Fruit fly (Drosophila melanogaster): ENCODE measurements around the gene ush.

Gene ush

dm6 chr2L:521940-522632 lies 46.1 kb downstream of the ush start (continued):
- TF ChIP-seq eve (GFP tag; optimal IDR thresholded peaks at IDR 0.05), result peak in 1 of 2 experiments; percentile 87
- peak; percentile 73 for TF ChIP-seq CG10462 (GFP tag; optimal IDR thresholded peaks at IDR 0.05)
- TF ChIP-seq CG11247 (GFP tag; IDR thresholded peaks at IDR 0.05), result peak; percentile 34; the same call in 1 of the 2 replicates
- TF ChIP-seq Atf6 (GFP tag; IDR thresholded peaks at IDR 0.05), result peak; percentile 44; the same call in 1 of the 2 replicates
- TF ChIP-seq Side (GFP tag; optimal IDR thresholded peaks at IDR 0.05), result peak; percentile 8
- peak; percentile 77 for TF ChIP-seq CG6254 (GFP tag; optimal IDR thresholded peaks at IDR 0.05)
- TF ChIP-seq CG13775 (GFP tag; optimal IDR thresholded peaks at IDR 0.05), result peak; percentile 47
- TF ChIP-seq Dip3 (GFP tag; optimal IDR thresholded peaks at IDR 0.05), result peak; percentile 42
- TF ChIP-seq Hmr (GFP tag; optimal IDR thresholded peaks at IDR 0.05), result peak; percentile 61
- peak; percentile 61 for TF ChIP-seq Abd-B (GFP tag; optimal IDR thresholded peaks at IDR 0.05)
- TF ChIP-seq CG30403 (GFP tag; optimal IDR thresholded peaks at IDR 0.05), result peak; percentile 73
- TF ChIP-seq TFAM (GFP tag; optimal IDR thresholded peaks at IDR 0.05), result peak; percentile 37
- no peak for TF ChIP-seq cg (GFP tag; optimal IDR thresholded peaks at IDR 0.05)
- peak; percentile 65 for TF ChIP-seq CG2875 (GFP tag; optimal IDR thresholded peaks at IDR 0.05)
- peak in 1 of 3 experiments; percentile 58 for TF ChIP-seq Stat92E (GFP tag; optimal IDR thresholded peaks at IDR 0.05)
- peak; percentile 31 for TF ChIP-seq CG18476 (GFP tag; optimal IDR thresholded peaks at IDR 0.05)
- peak; percentile 35 for TF ChIP-seq kah (GFP tag; optimal IDR thresholded peaks at IDR 0.05)
- TF ChIP-seq CG13424 (tag; optimal IDR thresholded peaks at IDR 0.05), result peak; percentile 56
- TF ChIP-seq CG10147 (GFP tag; optimal IDR thresholded peaks at IDR 0.05), result peak; percentile 16
- peak; percentile 71 for TF ChIP-seq CG10274 (GFP tag; optimal IDR thresholded peaks at IDR 0.05)
- TF ChIP-seq CG9817 (tag; optimal IDR thresholded peaks at IDR 0.05), result peak; percentile 28
- TF ChIP-seq gcm (GFP tag; optimal IDR thresholded peaks at IDR 0.05), result peak; percentile 67
- no peak for TF ChIP-seq grn (GFP tag; optimal IDR thresholded peaks at IDR 0.05)
- TF ChIP-seq CG32772 (GFP tag; IDR thresholded peaks at IDR 0.05), result peak; percentile 79
- TF ChIP-seq sima (GFP tag; optimal IDR thresholded peaks at IDR 0.05), result no peak
- TF ChIP-seq dysf (GFP tag; IDR thresholded peaks at IDR 0.05), result peak; percentile 76
- peak; percentile 83 for TF ChIP-seq CG7839 (tag; optimal IDR thresholded peaks at IDR 0.05)
- TF ChIP-seq CG9215 (GFP tag; IDR thresholded peaks at IDR 0.05), result peak; percentile 47
- TF ChIP-seq CG10366 (GFP tag; IDR thresholded peaks at IDR 0.05), result peak; percentile 71
- TF ChIP-seq CG17612 (GFP tag; IDR thresholded peaks at IDR 0.05), result peak; percentile 37; the same call in 1 of the 2 replicates
- peak; percentile 81 for TF ChIP-seq CG17361 (GFP tag; IDR thresholded peaks at IDR 0.05)

dm6 chr2L:522752-523151 lies 46.7 kb downstream of the ush start:
- no peak for TF ChIP-seq CG10431 (GFP tag; optimal IDR thresholded peaks at IDR 0.05)
- TF ChIP-seq CG8765 (GFP tag; IDR thresholded peaks at IDR 0.05), result no peak; the same call in 1 of the 2 replicates
- no peak; the same call in 1 of the 2 replicates for TF ChIP-seq peb (GFP tag; IDR thresholded peaks at IDR 0.05)
- TF ChIP-seq MESR4 (GFP tag; optimal IDR thresholded peaks at IDR 0.05), result no peak
- TF ChIP-seq E2f1 (GFP tag; IDR thresholded peaks at IDR 0.05), result peak; percentile 52; the same call in 1 of the 2 replicates
- peak; percentile 53 for TF ChIP-seq CG4404 (GFP tag; IDR thresholded peaks at IDR 0.05)
- no peak for TF ChIP-seq CG11456 (GFP tag; IDR thresholded peaks at IDR 0.05)
- no peak for TF ChIP-seq Atf3 (GFP tag; optimal IDR thresholded peaks at IDR 0.05)
- TF ChIP-seq aop (GFP tag; IDR thresholded peaks at IDR 0.05), result no peak
- no peak for TF ChIP-seq abd-A (tag; optimal IDR thresholded peaks at IDR 0.05)
- TF ChIP-seq CG10654 (GFP tag; optimal IDR thresholded peaks at IDR 0.05), result peak; percentile 5
- TF ChIP-seq CG14860 (GFP tag; IDR thresholded peaks at IDR 0.05; ENCODE audit: partially characterized antibody), result no peak
- peak; percentile 24 for TF ChIP-seq Max (GFP tag; optimal IDR thresholded peaks at IDR 0.05)
- no peak for TF ChIP-seq Elba2 (GFP tag; optimal IDR thresholded peaks at IDR 0.05)
- peak; percentile 66 for TF ChIP-seq unpg (GFP tag; optimal IDR thresholded peaks at IDR 0.05)
- no peak for TF ChIP-seq Hand (GFP tag; optimal IDR thresholded peaks at IDR 0.05)
- no peak for TF ChIP-seq tll (GFP tag; optimal IDR thresholded peaks at IDR 0.05)
- no peak for TF ChIP-seq emc (GFP tag; optimal IDR thresholded peaks at IDR 0.05)
- no peak for TF ChIP-seq eve (GFP tag; optimal IDR thresholded peaks at IDR 0.05)
- TF ChIP-seq CTCF (GFP tag; optimal IDR thresholded peaks at IDR 0.05), result peak; percentile 8
- TF ChIP-seq CG9932 (GFP tag; IDR thresholded peaks at IDR 0.05), result no peak

Measured in whole organism, embryonic.